Fruit fly (Drosophila melanogaster) whole organism, embryonic: ENCODE data around the gene CG43051.

Experiments used
- CG12769 ChIP-seq: fragments of 200-800 bp; sonication (Bioruptor generic); optimal IDR thresholded peaks from 2 replicates; lab custom pipeline; 2019; ENCODE audit warnings: missing biosample characterization, mild to moderate bottlenecking, missing genetic modification characterization, moderate library complexity
- CG15073 ChIP-seq: fragments of 200-800 bp; sonication (Bioruptor generic); optimal IDR thresholded peaks from 2 replicates; lab custom pipeline; 2016; ENCODE audit warnings: missing biosample characterization, missing genetic modification characterization
- CG6272 ChIP-seq: fragments of 200-800 bp; sonication (Bioruptor generic); IDR thresholded peaks from 2 replicates; pipeline ENCODE4 v1.3.6; 2022; ENCODE audit warnings: missing biosample characterization, missing genetic modification characterization
- CG8290 ChIP-seq, 3 experiments: fragments of 200-800 bp; sonication (Bioruptor generic); optimal IDR thresholded peaks; 2 replicates each; lab custom pipeline; 2016 to 2019; ENCODE audit warnings: missing biosample characterization in 3 of 3, missing genetic modification characterization in 3 of 3, mild to moderate bottlenecking in 2 of 3, moderate library complexity in 1 of 3
- CG9797 ChIP-seq: fragments of 200-800 bp; sonication (Bioruptor generic); optimal IDR thresholded peaks from 3 replicates; lab custom pipeline; 2018; ENCODE audit warnings: missing biosample characterization, mild to moderate bottlenecking, missing genetic modification characterization
- Camta ChIP-seq: fragments of 200-800 bp; sonication (Bioruptor generic); optimal IDR thresholded peaks from 2 replicates; lab custom pipeline; 2016; ENCODE audit warnings: missing biosample characterization, missing genetic modification characterization
- HmgZ ChIP-seq: fragments of 200-800 bp; sonication (Bioruptor generic); optimal IDR thresholded peaks from 2 replicates; lab custom pipeline; 2018; ENCODE audit warnings: missing biosample characterization, mild to moderate bottlenecking, missing genetic modification characterization
- pb ChIP-seq: fragments of 200-800 bp; sonication (Bioruptor generic); optimal IDR thresholded peaks from 3 replicates; lab custom pipeline; 2016; ENCODE audit warnings: missing biosample characterization, missing genetic modification characterization
- repo ChIP-seq: fragments of 200-800 bp; sonication (Bioruptor generic); optimal IDR thresholded peaks from 2 replicates; lab custom pipeline; 2016; ENCODE audit warnings: missing biosample characterization, missing genetic modification characterization
- sd ChIP-seq: fragments of 200-800 bp; sonication (Bioruptor generic); optimal IDR thresholded peaks from 3 replicates; lab custom pipeline; 2018; ENCODE audit warnings: missing biosample characterization, mild to moderate bottlenecking, missing genetic modification characterization, moderate library complexity
- zfh2 ChIP-seq: fragments of 200-800 bp; sonication (Bioruptor generic); optimal IDR thresholded peaks from 2 replicates; lab custom pipeline; 2016; ENCODE audit warnings: missing biosample characterization, missing genetic modification characterization

DNA sequence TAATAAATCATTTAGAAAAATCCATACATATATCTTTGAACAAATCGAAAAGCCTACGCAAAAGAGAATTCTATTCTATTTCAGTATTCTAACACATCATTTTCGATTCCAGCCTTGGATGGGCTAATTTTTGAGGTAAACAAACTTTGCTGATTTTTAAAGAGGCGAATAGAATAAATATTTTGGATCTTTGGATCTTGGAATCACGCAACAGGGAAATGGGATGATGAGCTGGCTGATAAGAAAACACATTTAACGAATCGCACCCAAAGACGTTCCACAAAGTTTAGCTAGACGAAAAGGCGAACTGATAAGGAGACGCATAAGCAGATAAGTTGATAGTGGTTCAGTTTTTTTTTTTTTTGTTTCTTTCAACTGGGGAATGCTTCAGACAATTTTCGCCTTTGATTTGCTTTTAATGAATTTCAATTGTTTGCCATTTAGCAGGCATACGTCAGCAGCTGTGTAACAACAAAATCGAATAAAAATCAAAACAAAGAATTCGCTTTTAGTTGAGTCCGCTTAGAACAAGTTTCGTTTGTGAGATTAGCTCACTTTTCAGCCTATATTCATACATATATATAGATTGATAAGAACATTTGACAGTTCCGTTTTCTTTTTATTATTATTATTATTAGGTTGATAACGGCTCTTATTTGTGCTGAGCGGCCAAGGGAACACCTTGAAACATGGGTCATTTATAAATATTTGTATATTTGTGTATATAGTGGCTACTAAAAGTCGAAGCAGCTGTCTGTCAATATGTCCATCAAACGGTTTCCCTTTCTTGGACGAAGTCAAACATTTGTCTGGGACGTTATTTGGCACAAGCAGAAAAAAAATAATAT lies 42.4 kb upstream of the CG43051 start:
- no peak for TF ChIP-seq Camta (GFP tag; lab: Kevin White, UChicago)
- TF ChIP-seq sd (tag; lab: Kevin White, UChicago): peak; percentile 49
- TF ChIP-seq CG6272 (GFP tag; lab: Robert Waterston, UW): no peak
- TF ChIP-seq CG12769 (tag; lab: Kevin White, UChicago): peak; percentile 6
- TF ChIP-seq CG15073: no peak
- TF ChIP-seq CG8290 (GFP tag; optimal IDR thresholded peaks at IDR 0.05; lab: Kevin White, UChicago): no peak
- TF ChIP-seq CG8290 (tag; optimal IDR thresholded peaks at IDR 0.05; lab: Kevin White, UChicago): no peak
- no peak for TF ChIP-seq HmgZ (tag; lab: Kevin White, UChicago)
- TF ChIP-seq pb (GFP tag; lab: Kevin White, UChicago): no peak
- no peak for TF ChIP-seq repo (GFP tag; lab: Kevin White, UChicago)
- TF ChIP-seq zfh2 (GFP tag; lab: Kevin White, UChicago): no peak
- TF ChIP-seq CG9797 (GFP tag; lab: Kevin White, UChicago): no peak
